Worm (Caenorhabditis elegans) whole organism, young adult: ENCODE results near the gene B0513.90.

Experiments
- Y67H2A.10 ChIP-seq: fragments of 200-800 bp; sonication (Bioruptor generic); conservative IDR thresholded peaks from 2 replicates; pipeline ENCODE4 v1.3.6; 2022; ENCODE audit warnings: missing genetic modification reagents, missing genetic modification characterization, missing compliant biosample characterization
- him-1 ChIP-seq: sonication (generic microtip); optimal IDR thresholded peaks from 2 replicates; lab custom pipeline; 2016; ENCODE audit warnings: missing genotype, missing genetic modification reagents, missing genetic modification characterization, missing compliant biosample characterization
- madf-3 ChIP-seq: fragments of 200-800 bp; sonication (Bioruptor generic); IDR thresholded peaks from 2 replicates; pipeline ENCODE4 v1.3.6; 2022; ENCODE audit warnings: missing genetic modification reagents, missing genetic modification characterization, missing compliant biosample characterization

DNA sequence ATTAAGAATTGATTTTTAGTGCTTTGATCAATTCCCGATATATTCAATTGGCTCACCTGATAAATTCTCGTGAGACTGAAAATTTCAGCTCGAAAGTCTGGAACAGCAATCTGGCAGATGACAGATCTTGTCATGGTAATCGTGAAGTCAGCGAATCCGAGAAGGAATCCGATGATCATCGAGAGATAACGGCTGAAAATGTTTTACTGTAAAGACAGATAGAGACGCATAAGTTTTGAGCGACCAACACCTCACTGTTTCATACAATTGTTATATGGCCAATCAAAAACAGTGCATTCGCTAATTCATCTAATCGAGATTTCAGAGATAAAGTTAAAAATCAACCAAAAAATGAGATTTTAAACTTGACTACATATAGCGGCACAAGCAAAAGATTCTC is 39.5 kb downstream of the B0513.90 start:
- TF ChIP-seq madf-3 (GFP tag; lab: Robert Waterston, UW) (no peak), Y67H2A.10 (GFP tag; lab: Robert Waterston, UW) (no peak), him-1 (no peak)
